Fruit fly (Drosophila melanogaster) whole organism, embryonic: ENCODE measurements around the gene CG12643.

Experiments
- Blimp-1 ChIP-seq: fragments of 200-800 bp; sonication (Bioruptor generic); optimal IDR thresholded peaks from 3 replicates; lab custom pipeline; 2018; ENCODE audit warnings: missing biosample characterization, missing genetic modification characterization, mild to moderate bottlenecking, moderate library complexity, missing genetic modification reagents
- CG1024 ChIP-seq: fragments of 200-800 bp; sonication (Bioruptor generic); IDR thresholded peaks from 2 replicates; pipeline ENCODE4 v1.3.6; 2022; ENCODE audit warnings: missing biosample characterization, missing genetic modification characterization
- CG3281 ChIP-seq: fragments of 200-800 bp; sonication (Bioruptor generic); optimal IDR thresholded peaks from 3 replicates; lab custom pipeline; 2017; ENCODE audit warnings: missing biosample characterization, mild to moderate bottlenecking, missing genetic modification characterization
- CG4854 ChIP-seq: fragments of 200-800 bp; sonication (Bioruptor generic); optimal IDR thresholded peaks from 2 replicates; lab custom pipeline; 2016; ENCODE audit warnings: missing biosample characterization, missing genetic modification characterization, inconsistent platforms
- CG6654 ChIP-seq: fragments of 200-800 bp; sonication (Bioruptor generic); optimal IDR thresholded peaks from 2 replicates; lab custom pipeline; 2017; ENCODE audit warnings: missing biosample characterization, mild to moderate bottlenecking, missing genetic modification characterization
- Tbp ChIP-seq: fragments of >200 bp; optimal IDR thresholded peaks from 2 replicates; lab custom pipeline; 2018; ENCODE audit warnings: missing biosample characterization, missing genetic modification characterization
- ap ChIP-seq: fragments of 200-800 bp; sonication (Bioruptor generic); IDR thresholded peaks from 2 replicates; pipeline ENCODE4 v1.3.6; 2022; ENCODE audit warnings: missing biosample characterization, missing genetic modification characterization
- fd64A ChIP-seq: fragments of 200-800 bp; sonication (Bioruptor generic); optimal IDR thresholded peaks from 3 replicates; lab custom pipeline; 2018; ENCODE audit warnings: missing biosample characterization, mild to moderate bottlenecking, missing genetic modification characterization
- grau ChIP-seq: fragments of 200-800 bp; optimal IDR thresholded peaks from 3 replicates; lab custom pipeline; 2019; ENCODE audit warnings: missing biosample characterization, mild to moderate bottlenecking, missing genetic modification characterization, moderate library complexity
- lola ChIP-seq, 3 experiments: fragments of >200 bp in 2 of 3; fragments of 200-800 bp in 1 of 3; sonication (Bioruptor generic) in 1 of 3; optimal IDR thresholded peaks; 2 replicates each; lab custom pipeline; 2017 to 2019; ENCODE audit warnings: missing biosample characterization in 3 of 3, missing genetic modification characterization in 3 of 3, mild to moderate bottlenecking in 1 of 3, moderate library complexity in 1 of 3
- tgo ChIP-seq: fragments of 200-800 bp; sonication (Bioruptor generic); IDR thresholded peaks from 3 replicates; pipeline ENCODE4 v1.3.6; 2022; ENCODE audit warnings: missing biosample characterization, missing genetic modification characterization

- TF ChIP-seq tgo (GFP tag; lab: Robert Waterston, UW) (no peak), CG6654 (GFP tag; lab: Kevin White, UChicago) (no peak), fd64A (GFP tag; lab: Kevin White, UChicago) (no peak), Tbp (no peak), grau (tag; lab: Kevin White, UChicago) (no peak), ap (GFP tag; lab: Robert Waterston, UW) (no peak), CG3281 (no peak), Blimp-1 (GFP tag; lab: Kevin White, UChicago) (no peak), CG4854 (no peak), CG1024 (GFP tag; lab: Robert Waterston, UW) (no peak), lola (GFP tag; optimal IDR thresholded peaks at IDR 0.05; lab: Kevin White, UChicago) (no peak)
Observed at dm6 chrX:10252745-10253144, 12.3 kb downstream of the CG12643 start.
